Worm (Caenorhabditis elegans) whole organism, mixed stage, embryonic: ENCODE results near the gene R07D5.2.

Experiments
- nhr-237 ChIP-seq: fragments of 150-350 bp; optimal IDR thresholded peaks from 2 replicates; lab custom pipeline; 2014; ENCODE audit warnings: missing biosample characterization, missing genetic modification characterization
- nhr-28 ChIP-seq: fragments of 150-350 bp; optimal IDR thresholded peaks from 2 replicates; lab custom pipeline; 2014; ENCODE audit warnings: missing biosample characterization, missing genetic modification characterization
- pha-4 ChIP-seq: fragments of 150-350 bp; optimal IDR thresholded peaks from 2 replicates; lab custom pipeline; 2018; ENCODE audit warnings: missing biosample characterization, missing genetic modification reagents, missing genetic modification characterization
- unc-39 ChIP-seq: fragments of 150-350 bp; optimal IDR thresholded peaks from 2 replicates; lab custom pipeline; 2014; ENCODE audit warnings: missing biosample characterization, missing genetic modification characterization
- unc-62 ChIP-seq: fragments of 150-350 bp; optimal IDR thresholded peaks from 2 replicates; lab custom pipeline; 2014; ENCODE audit warnings: missing biosample characterization, missing genetic modification reagents, missing genetic modification characterization

DNA sequence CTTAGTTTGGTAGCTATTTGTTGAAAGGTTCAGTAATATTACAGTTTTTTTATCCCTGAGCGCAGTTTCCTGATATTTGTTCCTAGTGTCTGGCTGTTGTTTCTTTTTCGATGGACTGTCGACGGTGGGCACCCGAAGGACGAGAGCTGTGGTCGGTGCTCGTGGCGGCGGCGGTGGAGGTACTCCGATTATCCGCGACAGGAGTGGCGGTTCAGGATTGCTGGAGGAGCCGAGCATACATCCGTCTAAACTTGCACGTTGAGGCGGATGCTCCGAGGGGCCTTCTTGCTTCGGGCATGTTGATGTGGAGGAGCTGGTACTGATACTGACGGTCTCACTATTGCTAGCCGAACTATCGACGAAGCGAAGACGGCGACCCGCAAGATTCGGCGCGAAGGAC, 10.9 kb upstream of the R07D5.2 start:
- TF ChIP-seq unc-62 (GFP tag; lab: Kevin White, UChicago), result no peak
- no peak for TF ChIP-seq nhr-28 (tag; lab: Kevin White, UChicago)
- TF ChIP-seq nhr-237 (tag; lab: Kevin White, UChicago), result no peak
- no peak for TF ChIP-seq pha-4 (tag; lab: Kevin White, UChicago)
- no peak for TF ChIP-seq unc-39
